Worm (Caenorhabditis elegans): ENCODE measurements around the gene C08E8.3.

DNA sequence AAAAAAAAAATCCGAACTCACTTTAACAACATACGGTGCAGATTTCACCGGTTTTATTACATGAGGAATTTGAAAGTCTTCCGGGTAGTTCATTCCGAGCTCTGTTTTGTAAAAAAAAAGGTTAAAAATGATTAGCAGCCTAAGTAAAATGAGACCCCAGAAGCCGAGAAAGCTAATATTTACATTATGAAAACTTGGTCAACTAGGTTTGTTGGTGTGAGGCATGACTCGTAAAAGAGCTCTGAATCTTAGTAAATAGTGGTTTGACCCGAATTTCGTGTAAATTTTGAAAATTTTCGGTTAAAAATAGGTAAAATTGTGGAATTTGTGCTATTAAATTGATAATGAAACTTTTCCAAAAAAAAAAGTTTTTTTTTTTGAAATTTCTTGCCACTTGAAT is 12.5 kb downstream of the C08E8.3 start, which contains the start of gene C08E8.1:
- TF ChIP-seq lin-39 (tag; optimal IDR thresholded peaks at IDR 0.05) (no peak), unc-62 (GFP tag; optimal IDR thresholded peaks at IDR 0.05) (no peak), F13H6.1 (tag; optimal IDR thresholded peaks at IDR 0.05) (no peak), unc-55 (GFP tag; optimal IDR thresholded peaks at IDR 0.05) (no peak), egl-27 (tag; optimal IDR thresholded peaks at IDR 0.05) (no peak), fos-1 (tag; optimal IDR thresholded peaks at IDR 0.05) (no peak), mdl-1 (tag; optimal IDR thresholded peaks at IDR 0.05) (no peak), ztf-4 (tag; optimal IDR thresholded peaks at IDR 0.05) (no peak), ztf-11 (tag; optimal IDR thresholded peaks at IDR 0.05) (no peak), nhr-237 (tag; optimal IDR thresholded peaks at IDR 0.05) (no peak)

All from whole organism, L2 larva.